Fruit fly (Drosophila melanogaster): ENCODE data around the gene Spn28F.

The Spn28F gene

DNA sequence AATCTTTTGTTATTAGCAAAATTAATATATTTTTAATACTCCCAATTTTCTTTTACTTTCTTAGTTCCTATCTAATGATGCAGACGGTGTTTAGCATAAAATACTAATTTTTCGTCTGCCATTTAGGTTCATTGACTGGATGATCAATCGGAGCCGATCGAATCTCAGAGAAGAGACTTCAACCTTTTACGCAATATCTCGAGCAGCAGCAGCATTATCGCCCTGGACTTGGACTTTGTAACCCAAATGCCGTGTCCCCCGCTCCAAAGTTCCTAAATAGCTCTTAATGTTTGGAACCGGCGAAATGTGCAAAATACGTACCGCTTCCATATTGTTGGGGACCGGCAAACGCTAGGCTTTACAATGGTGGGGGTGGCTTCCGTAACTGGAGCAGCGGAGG, 37.2 kb downstream of the Spn28F start:
- TF ChIP-seq HLHmδ (GFP tag; optimal IDR thresholded peaks at IDR 0.05): no peak
- no peak for TF ChIP-seq Hr39 (optimal IDR thresholded peaks at IDR 0.05)
- TF ChIP-seq CG6254 (GFP tag; optimal IDR thresholded peaks at IDR 0.05): no peak
- TF ChIP-seq Pdp1 (GFP tag; optimal IDR thresholded peaks at IDR 0.05): peak in 1 of 2 experiments; percentile 78
- peak; percentile 32; the same call in 1 of the 3 replicates for TF ChIP-seq mld (GFP tag; IDR thresholded peaks at IDR 0.05; ENCODE audit: partially characterized antibody)
- 0 out of 3 replicates have a peak, but pooled peaks have one; percentile 10 for TF ChIP-seq ase (GFP tag; IDR thresholded peaks at IDR 0.05)
- TF ChIP-seq CG6272 (GFP tag; IDR thresholded peaks at IDR 0.05): no peak
- TF ChIP-seq CG30020 (tag; optimal IDR thresholded peaks at IDR 0.05): no peak
- no peak for TF ChIP-seq eve (GFP tag; optimal IDR thresholded peaks at IDR 0.05)
- TF ChIP-seq CG6813 (GFP tag; optimal IDR thresholded peaks at IDR 0.05): no peak
- no peak for TF ChIP-seq pb (GFP tag; optimal IDR thresholded peaks at IDR 0.05)
- TF ChIP-seq sug (tag; optimal IDR thresholded peaks at IDR 0.05): no peak
- no peak for TF ChIP-seq sim (GFP tag; IDR thresholded peaks at IDR 0.05)
- TF ChIP-seq psq (GFP tag; optimal IDR thresholded peaks at IDR 0.05): no peak
- TF ChIP-seq tin (GFP tag; optimal IDR thresholded peaks at IDR 0.05): no peak

DNA sequence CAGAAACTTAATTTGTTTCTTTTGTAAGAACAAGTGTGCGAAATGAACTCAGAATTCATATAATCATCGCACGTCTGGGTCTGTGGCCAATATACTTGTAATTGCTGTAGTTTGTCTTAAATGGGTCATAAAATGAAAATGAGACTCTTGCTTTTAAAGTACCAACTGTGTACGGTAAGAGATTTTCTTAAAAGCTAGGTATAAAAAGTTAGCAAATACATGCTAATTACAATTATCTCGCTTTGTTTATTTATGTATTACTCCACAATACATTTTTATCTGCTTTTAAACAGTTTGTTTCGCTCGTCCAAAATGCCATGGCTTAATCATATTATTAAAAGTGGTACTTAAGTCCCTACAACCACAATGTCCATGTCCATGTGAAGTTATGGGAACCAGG, 37.9 kb downstream of the Spn28F start:
- peak; percentile 2 for TF ChIP-seq B-H2 (GFP tag; optimal IDR thresholded peaks at IDR 0.05)
- TF ChIP-seq exex (tag; optimal IDR thresholded peaks at IDR 0.05): peak; percentile 6
- TF ChIP-seq Meics (GFP tag; optimal IDR thresholded peaks at IDR 0.05): no peak
- no peak for TF ChIP-seq stc (GFP tag; IDR thresholded peaks at IDR 0.05)
- no peak for TF ChIP-seq CG10366 (GFP tag; IDR thresholded peaks at IDR 0.05)
- TF ChIP-seq CG12071 (GFP tag; optimal IDR thresholded peaks at IDR 0.05): no peak
- TF ChIP-seq nom (GFP tag; optimal IDR thresholded peaks at IDR 0.05): no peak
- peak; percentile 56 for TF ChIP-seq CG13894 (tag; optimal IDR thresholded peaks at IDR 0.05)
- peak; percentile 31 for TF ChIP-seq CG2678 (tag; optimal IDR thresholded peaks at IDR 0.05)
- no peak for TF ChIP-seq vfl (GFP tag; optimal IDR thresholded peaks at IDR 0.05)
- TF ChIP-seq CG13296 (GFP tag; optimal IDR thresholded peaks at IDR 0.05): peak; percentile 12
- no peak for TF ChIP-seq CG17359 (tag; optimal IDR thresholded peaks at IDR 0.05)
- TF ChIP-seq Med (GFP tag): peak; percentile 5
- TF ChIP-seq ap (GFP tag; IDR thresholded peaks at IDR 0.05): no peak

dm6 chr2L:8202569-8202968, 39.0 kb downstream of the Spn28F start:
- TF ChIP-seq nom (GFP tag; optimal IDR thresholded peaks at IDR 0.05) (peak; percentile 69), Doc2 (GFP tag; IDR thresholded peaks at IDR 0.05) (no peak), dysf (GFP tag; IDR thresholded peaks at IDR 0.05) (no peak), GATAe (GFP tag; conservative IDR thresholded peaks at IDR 0.05) (no peak), run (tag; optimal IDR thresholded peaks at IDR 0.05) (no peak), CG12391 (tag; optimal IDR thresholded peaks at IDR 0.05) (no peak), Rx (GFP tag; IDR thresholded peaks at IDR 0.05) (no peak), pho (GFP tag; optimal IDR thresholded peaks at IDR 0.05) (no peak)

dm6 chr2L:8198757-8199156, 42.8 kb downstream of the Spn28F start, which contains the start of gene PGAP5:
Gene PGAP5 (plus strand): TSS chr2L:8198882.
- TF ChIP-seq Dp (GFP tag; optimal IDR thresholded peaks at IDR 0.05) (peak; percentile 96), Opbp (GFP tag; IDR thresholded peaks at IDR 0.05; ENCODE audit: partially characterized antibody) (peak; percentile 93), az2 (GFP tag; optimal IDR thresholded peaks at IDR 0.05) (no peak), Kr (GFP tag; optimal IDR thresholded peaks at IDR 0.05) (no peak), Doc3 (GFP tag; IDR thresholded peaks at IDR 0.05; ENCODE audit: partially characterized antibody) (peak; percentile 96), corto (GFP tag; optimal IDR thresholded peaks at IDR 0.05) (peak; percentile 19), hb (GFP tag; IDR thresholded peaks at IDR 0.05; ENCODE audit: partially characterized antibody) (peak; percentile 79), Pdp1 (GFP tag; optimal IDR thresholded peaks at IDR 0.05) (peak in 1 of 2 experiments; percentile 54), MESR4 (GFP tag; optimal IDR thresholded peaks at IDR 0.05) (peak; percentile 47), B-H2 (GFP tag; optimal IDR thresholded peaks at IDR 0.05) (peak; percentile 73), oc (tag; optimal IDR thresholded peaks at IDR 0.05) (no peak), mld (GFP tag; IDR thresholded peaks at IDR 0.05; ENCODE audit: partially characterized antibody) (peak; percentile 74; the same call in 2 of the 3 replicates), gro (GFP tag; optimal IDR thresholded peaks at IDR 0.05) (peak; percentile 49), pho (GFP tag; optimal IDR thresholded peaks at IDR 0.05) (peak; percentile 24), gcm (GFP tag; optimal IDR thresholded peaks at IDR 0.05) (no peak)
